Worm (Caenorhabditis elegans): ENCODE data around the gene ncr-1.

- TF ChIP-seq lin-35 (GFP tag; optimal IDR thresholded peaks at IDR 0.05) (peak in 1 of 2 experiments; percentile 73), mdl-1 (tag; optimal IDR thresholded peaks at IDR 0.05) (peak in 1 of 2 experiments; percentile 96), lin-39 (tag; optimal IDR thresholded peaks at IDR 0.05) (no peak), skn-1 (tag; optimal IDR thresholded peaks at IDR 0.05) (peak; percentile 40), nhr-77 (tag; optimal IDR thresholded peaks at IDR 0.05) (no peak), ama-1 (optimal IDR thresholded peaks at IDR 0.05) (no peak)
These were observed 40.2 kb upstream of the ncr-1 start for ce11 chrX:4528905-4529304.
